Fruit fly (Drosophila melanogaster) whole organism, prepupa: ENCODE measurements around the gene CG3288.

Experiments
- Blimp-1 ChIP-seq: fragments of 200-800 bp; sonication (Bioruptor generic); optimal IDR thresholded peaks from 3 replicates; lab custom pipeline; 2017; ENCODE audit warnings: missing biosample characterization, missing genetic modification characterization, mild to moderate bottlenecking, moderate library complexity, missing genetic modification reagents
- CG10631 ChIP-seq: fragments of 200-800 bp; sonication (Bioruptor generic); optimal IDR thresholded peaks from 2 replicates; lab custom pipeline; 2016; ENCODE audit warnings: missing biosample characterization, missing genetic modification characterization
- CG10669 ChIP-seq: fragments of 200-800 bp; sonication (Bioruptor generic); optimal IDR thresholded peaks from 3 replicates; lab custom pipeline; 2018; ENCODE audit warnings: missing biosample characterization, mild to moderate bottlenecking, missing genetic modification characterization, moderate library complexity
- CG11294 ChIP-seq: fragments of 200-800 bp; sonication (Bioruptor generic); IDR thresholded peaks from 2 replicates; pipeline ENCODE4 v1.3.6; 2022; ENCODE audit warnings: missing biosample characterization, missing genetic modification characterization
- CG11762 ChIP-seq: fragments of 200-800 bp; sonication (Bioruptor generic); optimal IDR thresholded peaks from 3 replicates; lab custom pipeline; 2016; ENCODE audit warnings: missing biosample characterization, missing genetic modification characterization; ENCODE audit not compliant: insufficient read depth
- CG11902 ChIP-seq: fragments of 200-800 bp; sonication (Bioruptor generic); optimal IDR thresholded peaks from 3 replicates; lab custom pipeline; 2016; ENCODE audit warnings: missing biosample characterization, missing genetic modification characterization
- CG15336 ChIP-seq: fragments of 200-800 bp; sonication (Bioruptor generic); IDR thresholded peaks from 2 replicates; pipeline ENCODE4 v1.3.6; 2022; ENCODE audit warnings: missing biosample characterization, missing genetic modification characterization
- CG3032 ChIP-seq: fragments of 200-800 bp; optimal IDR thresholded peaks from 2 replicates; lab custom pipeline; 2019; ENCODE audit warnings: missing biosample characterization, mild to moderate bottlenecking, missing genetic modification characterization, moderate library complexity
- CG31627 ChIP-seq: fragments of 200-800 bp; sonication (Bioruptor generic); optimal IDR thresholded peaks from 3 replicates; lab custom pipeline; 2016; ENCODE audit warnings: missing biosample characterization, missing genetic modification characterization
- CG32006 ChIP-seq: fragments of 200-800 bp; sonication (Bioruptor generic); optimal IDR thresholded peaks from 3 replicates; lab custom pipeline; 2017; ENCODE audit warnings: missing biosample characterization, mild to moderate bottlenecking, missing genetic modification characterization
- CG34406 ChIP-seq: fragments of 200-800 bp; sonication (Bioruptor generic); optimal IDR thresholded peaks from 3 replicates; lab custom pipeline; 2016; ENCODE audit warnings: missing biosample characterization, missing genetic modification characterization
- CG3919 ChIP-seq: fragments of 200-800 bp; sonication (Bioruptor generic); optimal IDR thresholded peaks from 3 replicates; lab custom pipeline; 2016; ENCODE audit warnings: missing biosample characterization, missing genetic modification characterization
- CG6276 ChIP-seq: fragments of 200-800 bp; sonication (Bioruptor generic); optimal IDR thresholded peaks from 2 replicates; lab custom pipeline; 2017; ENCODE audit warnings: missing biosample characterization, mild to moderate bottlenecking, missing genetic modification characterization
- CG6792 ChIP-seq: fragments of 200-800 bp; sonication (Bioruptor generic); optimal IDR thresholded peaks from 3 replicates; lab custom pipeline; 2016; ENCODE audit warnings: missing biosample characterization, missing genetic modification characterization
- CG6808 ChIP-seq: fragments of 200-800 bp; sonication (Bioruptor generic); optimal IDR thresholded peaks from 3 replicates; lab custom pipeline; 2017; ENCODE audit warnings: missing biosample characterization, missing genetic modification characterization, mild to moderate bottlenecking, moderate library complexity, missing genetic modification reagents
- CG7368 ChIP-seq: fragments of 200-800 bp; sonication (Bioruptor generic); optimal IDR thresholded peaks from 3 replicates; lab custom pipeline; 2016; ENCODE audit warnings: missing biosample characterization, missing genetic modification characterization
- CG8119 ChIP-seq: fragments of 200-800 bp; sonication (Bioruptor generic); IDR thresholded peaks from 3 replicates; pipeline ENCODE4 v1.3.6; 2022; ENCODE audit warnings: missing biosample characterization, missing genetic modification characterization
- CG8632 ChIP-seq: fragments of 200-800 bp; sonication (Bioruptor generic); optimal IDR thresholded peaks from 3 replicates; lab custom pipeline; 2016; ENCODE audit warnings: missing biosample characterization, missing genetic modification characterization
- CG9139 ChIP-seq: fragments of 200-800 bp; sonication (Bioruptor generic); optimal IDR thresholded peaks from 3 replicates; lab custom pipeline; 2017; ENCODE audit warnings: missing biosample characterization, mild to moderate bottlenecking, missing genetic modification characterization
- Eip75B ChIP-seq: fragments of 200-800 bp; sonication (Bioruptor generic); optimal IDR thresholded peaks from 3 replicates; lab custom pipeline; 2016; ENCODE audit warnings: missing biosample characterization, missing genetic modification characterization
- Eip93F ChIP-seq: fragments of 200-800 bp; sonication (Bioruptor generic); optimal IDR thresholded peaks from 2 replicates; lab custom pipeline; 2016; ENCODE audit warnings: missing biosample characterization, mild to moderate bottlenecking, missing genetic modification characterization
- Ets96B ChIP-seq: fragments of 200-800 bp; optimal IDR thresholded peaks from 2 replicates; lab custom pipeline; 2019; ENCODE audit warnings: missing biosample characterization, mild to moderate bottlenecking, missing genetic modification characterization, moderate library complexity
- Gug ChIP-seq: fragments of 200-800 bp; sonication (Bioruptor generic); IDR thresholded peaks from 2 replicates; pipeline ENCODE4 v1.3.6; 2022; ENCODE audit warnings: missing biosample characterization, missing genetic modification characterization
- Hr39 ChIP-seq: fragments of 200-800 bp; sonication (Bioruptor generic); optimal IDR thresholded peaks from 2 replicates; lab custom pipeline; 2016; ENCODE audit warnings: missing biosample characterization, missing genetic modification characterization
- Met ChIP-seq: fragments of 200-800 bp; sonication (Bioruptor generic); optimal IDR thresholded peaks from 3 replicates; lab custom pipeline; 2016; ENCODE audit warnings: missing biosample characterization, missing genetic modification characterization
- OdsH ChIP-seq: fragments of 200-800 bp; sonication (Bioruptor generic); optimal IDR thresholded peaks from 3 replicates; lab custom pipeline; 2016; ENCODE audit warnings: missing biosample characterization, missing genetic modification characterization
- Smox ChIP-seq: fragments of 200-800 bp; sonication (Bioruptor generic); optimal IDR thresholded peaks from 3 replicates; lab custom pipeline; 2016; ENCODE audit warnings: missing biosample characterization, missing genetic modification characterization
- Sox14 ChIP-seq: fragments of 200-800 bp; sonication (Bioruptor generic); optimal IDR thresholded peaks from 3 replicates; lab custom pipeline; 2016; ENCODE audit warnings: missing biosample characterization, missing genetic modification characterization
- acj6 ChIP-seq: fragments of 200-800 bp; sonication (Bioruptor generic); optimal IDR thresholded peaks from 3 replicates; lab custom pipeline; 2016; ENCODE audit warnings: missing biosample characterization, missing genetic modification characterization
- cyc ChIP-seq: fragments of 200-800 bp; sonication (Bioruptor generic); optimal IDR thresholded peaks from 3 replicates; lab custom pipeline; 2016; ENCODE audit warnings: missing biosample characterization, missing genetic modification characterization
- dac ChIP-seq: fragments of 200-800 bp; sonication (Bioruptor generic); optimal IDR thresholded peaks from 2 replicates; lab custom pipeline; 2017; ENCODE audit warnings: missing biosample characterization, mild to moderate bottlenecking, missing genetic modification characterization
- eg ChIP-seq: fragments of 200-800 bp; sonication (Bioruptor generic); IDR thresholded peaks from 3 replicates; pipeline ENCODE4 v1.3.6; 2022; ENCODE audit warnings: missing biosample characterization, missing genetic modification characterization
- fd59A ChIP-seq: fragments of 200-800 bp; sonication (Bioruptor generic); optimal IDR thresholded peaks from 2 replicates; lab custom pipeline; 2017; ENCODE audit warnings: missing biosample characterization, mild to moderate bottlenecking, missing genetic modification characterization, missing genetic modification reagents
- fd85E ChIP-seq: fragments of 200-800 bp; sonication (Bioruptor generic); optimal IDR thresholded peaks from 3 replicates; lab custom pipeline; 2016; ENCODE audit warnings: missing biosample characterization, missing genetic modification characterization
- fkh ChIP-seq: fragments of 200-800 bp; sonication (Bioruptor generic); optimal IDR thresholded peaks from 3 replicates; lab custom pipeline; 2017; ENCODE audit warnings: missing biosample characterization, mild to moderate bottlenecking, missing genetic modification characterization, moderate library complexity
- lz ChIP-seq: fragments of 200-800 bp; sonication (Bioruptor generic); optimal IDR thresholded peaks from 3 replicates; lab custom pipeline; 2016; ENCODE audit warnings: missing biosample characterization, missing genetic modification characterization
- net ChIP-seq: fragments of 200-800 bp; sonication (Bioruptor generic); optimal IDR thresholded peaks from 3 replicates; lab custom pipeline; 2016; ENCODE audit warnings: missing biosample characterization, missing genetic modification characterization
- ss ChIP-seq, 2 experiments: fragments of 200-800 bp; sonication (Bioruptor generic); optimal IDR thresholded peaks; 2 replicates in 1 of 2; 3 replicates in 1 of 2; lab custom pipeline; 2017 to 2018; ENCODE audit warnings: mild to moderate bottlenecking in 2 of 2, missing biosample characterization in 2 of 2, missing genetic modification characterization in 2 of 2, moderate library complexity in 1 of 2
- vri ChIP-seq: fragments of 200-800 bp; sonication (Bioruptor generic); optimal IDR thresholded peaks from 3 replicates; lab custom pipeline; 2016; ENCODE audit warnings: missing biosample characterization, mild to moderate bottlenecking, missing genetic modification characterization

The CG3288 gene

dm6 chr3L:20837040-20837830 is 1.3 kb downstream of the CG3288 start, which contains the start of gene CG13255 (continued):
- TF ChIP-seq fkh (peak; percentile 15), CG7368 (no peak), CG3032 (no peak), vri (no peak), Blimp-1 (GFP tag; lab: Kevin White, UChicago) (no peak), ss (GFP tag; optimal IDR thresholded peaks at IDR 0.05; lab: Kevin White, UChicago) (no peak), CG6792 (GFP tag; lab: Kevin White, UChicago) (peak; percentile 13), CG11902 (GFP tag; lab: Kevin White, UChicago) (no peak), Eip93F (GFP tag; lab: Kevin White, UChicago) (peak; percentile 18), Met (peak; percentile 15), CG6808 (no peak), CG8119 (no peak), fd85E (GFP tag; lab: Kevin White, UChicago) (no peak), eg (no peak), dac (GFP tag; lab: Kevin White, UChicago) (no peak), acj6 (GFP tag; lab: Kevin White, UChicago) (peak; percentile 4), fd59A (GFP tag; lab: Kevin White, UChicago) (no peak), CG6276 (GFP tag; lab: Kevin White, UChicago) (no peak), CG8632 (GFP tag; lab: Kevin White, UChicago) (no peak), OdsH (GFP tag; lab: Kevin White, UChicago) (no peak), Eip75B (GFP tag; lab: Kevin White, UChicago) (peak; percentile 29)

DNA sequence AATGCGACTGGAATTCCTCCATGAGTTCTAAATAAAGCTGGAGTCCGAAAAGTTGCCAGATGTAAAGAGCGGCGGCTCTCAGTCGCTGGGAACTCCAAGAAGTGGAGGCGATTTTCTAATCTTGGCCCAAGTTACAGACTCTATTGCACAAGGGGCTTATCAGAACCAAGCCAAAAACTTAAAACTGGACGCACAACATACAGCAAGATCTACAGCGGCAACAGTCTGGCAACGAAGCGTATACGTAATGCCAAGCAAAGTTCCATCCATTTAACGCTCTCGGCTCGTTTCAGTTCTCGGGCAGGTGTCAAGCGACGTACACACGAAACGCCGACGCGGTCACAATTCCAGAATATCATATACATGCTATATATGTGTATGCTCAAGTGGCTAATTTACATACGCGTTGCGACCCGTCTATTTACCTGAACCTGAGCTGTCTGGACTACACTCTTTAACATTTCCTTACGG is 1.9 kb downstream of the CG3288 start:
- TF ChIP-seq vri (peak; percentile 55), fd59A (GFP tag; lab: Kevin White, UChicago) (no peak), CG11294 (GFP tag; lab: Robert Waterston, UW) (no peak)

dm6 chr3L:20841465-20842109 is 5.6 kb downstream of the CG3288 start, which contains the start of the genes CSN3 and CG11456:
Gene CSN3, minus strand, starts transcription at chr3L:20841576.
Gene CG11456, plus strand, starts transcription at chr3L:20841987.
- TF ChIP-seq Ets96B (tag; lab: Kevin White, UChicago) (no peak), CG6808 (peak; percentile 58), Smox (GFP tag; lab: Kevin White, UChicago) (peak; percentile 12), Sox14 (GFP tag; lab: Kevin White, UChicago) (peak; percentile 37), Gug (no peak), cyc (GFP tag; lab: Kevin White, UChicago) (peak; percentile 53), CG6792 (GFP tag; lab: Kevin White, UChicago) (peak; percentile 2), CG31627 (GFP tag; lab: Kevin White, UChicago) (peak; percentile 63), lz (peak; percentile 44), net (GFP tag; lab: Kevin White, UChicago) (no peak)

- TF ChIP-seq CG10631 (GFP tag; lab: Kevin White, UChicago): no peak
- no peak for TF ChIP-seq Hr39 (GFP tag; lab: Kevin White, UChicago)
- no peak for TF ChIP-seq CG8119
- no peak for TF ChIP-seq eg
- no peak for TF ChIP-seq CG9139
- no peak for TF ChIP-seq net (GFP tag; lab: Kevin White, UChicago)
- no peak for TF ChIP-seq CG15336 (GFP tag; lab: Robert Waterston, UW)
- no peak for TF ChIP-seq CG34406 (GFP tag; lab: Kevin White, UChicago)
- TF ChIP-seq CG11762: no peak
- no peak for TF ChIP-seq CG10669 (GFP tag; lab: Kevin White, UChicago)
- TF ChIP-seq dac (GFP tag; lab: Kevin White, UChicago): no peak
- no peak for TF ChIP-seq CG8632 (GFP tag; lab: Kevin White, UChicago)
- no peak for TF ChIP-seq CG3919 (GFP tag; lab: Kevin White, UChicago)
- no peak for TF ChIP-seq CG32006 (GFP tag; lab: Kevin White, UChicago)
Observed at dm6 chr3L:20848572-20848971, 12.6 kb downstream of the CG3288 start.
